Worm (Caenorhabditis elegans) whole organism, L4 larva: ENCODE measurements around the gene T26G10.5.

ENCODE experiments used
- D1046.2 ChIP-seq: fragments of 200-800 bp; sonication (Bioruptor generic); IDR thresholded peaks from 2 replicates; pipeline ENCODE4 v1.3.6; 2022; ENCODE audit warnings: missing genetic modification characterization, missing compliant biosample characterization
- F26F4.8 ChIP-seq: fragments of 200-800 bp; sonication (Bioruptor generic); conservative IDR thresholded peaks from 2 replicates; pipeline ENCODE4 v1.3.6; 2022; ENCODE audit warnings: missing genetic modification characterization, missing compliant biosample characterization
- F44E2.7 ChIP-seq: fragments of 200-800 bp; sonication (Bioruptor generic); IDR thresholded peaks from 2 replicates; pipeline ENCODE4 v2.1.2; 2022; ENCODE audit warnings: missing genetic modification characterization, missing compliant biosample characterization
- R02D3.7 ChIP-seq: fragments of 150-350 bp; sonication (generic microtip); optimal IDR thresholded peaks from 3 replicates; lab custom pipeline; 2014; ENCODE audit warnings: missing biosample characterization, missing genetic modification characterization
- T20F7.1 ChIP-seq: fragments of 200-800 bp; sonication (Bioruptor generic); optimal IDR thresholded peaks from 2 replicates; lab custom pipeline; 2018; ENCODE audit warnings: mild to moderate bottlenecking, missing genetic modification characterization, missing compliant biosample characterization
- aha-1 ChIP-seq: fragments of 150-350 bp; peaks from one replicate; lab custom pipeline; 2014; ENCODE audit warnings: missing biosample characterization, missing genetic modification characterization
- aly-2 ChIP-seq: sonication (generic microtip); optimal IDR thresholded peaks from 2 replicates; lab custom pipeline; 2018; ENCODE audit warnings: missing biosample characterization, missing genetic modification characterization
- arid-1 ChIP-seq: fragments of 200-800 bp; sonication (Bioruptor generic); conservative IDR thresholded peaks from 2 replicates; pipeline ENCODE4 v1.3.6; 2022; ENCODE audit warnings: missing genetic modification reagents, missing genetic modification characterization, missing compliant biosample characterization
- ceh-20 ChIP-seq: fragments of 200-800 bp; sonication (Bioruptor generic); IDR thresholded peaks from 2 replicates; pipeline ENCODE4 v1.3.6; 2022; ENCODE audit warnings: missing genetic modification reagents, missing genetic modification characterization, missing compliant biosample characterization
- ceh-28 ChIP-seq: fragments of 150-350 bp; optimal IDR thresholded peaks from 2 replicates; lab custom pipeline; 2014; ENCODE audit warnings: missing biosample characterization, missing genetic modification reagents, missing genetic modification characterization
- ceh-44 ChIP-seq: fragments of 200-800 bp; sonication (Bioruptor generic); IDR thresholded peaks from 2 replicates; pipeline ENCODE4 v1.3.6; 2022; ENCODE audit warnings: missing genetic modification reagents, missing genetic modification characterization, missing compliant biosample characterization
- ctbp-1 ChIP-seq: fragments of 200-800 bp; sonication (Bioruptor generic); IDR thresholded peaks from 2 replicates; pipeline ENCODE4 v1.3.6; 2022; ENCODE audit warnings: missing genetic modification reagents, missing genetic modification characterization, missing compliant biosample characterization
- daf-16 ChIP-seq, 3 experiments: sonication (generic microtip); optimal IDR thresholded peaks; 2 replicates each; lab custom pipeline; 2016 to 2017; ENCODE audit warnings: missing genetic modification characterization in 3 of 3, missing genetic modification reagents in 3 of 3, mild to moderate bottlenecking in 2 of 3, missing compliant biosample characterization in 2 of 3, missing biosample characterization in 1 of 3, moderate library complexity in 1 of 3
- dmd-6 ChIP-seq: fragments of 200-800 bp; sonication (Bioruptor generic); IDR thresholded peaks from 2 replicates; pipeline ENCODE4 v1.3.6; 2022; ENCODE audit warnings: missing genetic modification reagents, missing genetic modification characterization, missing compliant biosample characterization
- dmd-8 ChIP-seq: fragments of 200-800 bp; sonication (Bioruptor generic); IDR thresholded peaks from 2 replicates; pipeline ENCODE4 v1.3.6; 2022; ENCODE audit warnings: missing genetic modification characterization, missing compliant biosample characterization
- dpl-1 ChIP-seq: fragments of 150-350 bp; optimal IDR thresholded peaks from 2 replicates; lab custom pipeline; 2014; ENCODE audit warnings: missing biosample characterization, missing genetic modification reagents, missing genetic modification characterization
- dve-1 ChIP-seq: sonication (generic microtip); optimal IDR thresholded peaks from 2 replicates; lab custom pipeline; 2017; ENCODE audit warnings: antibody characterized with exemption, mild to moderate bottlenecking, missing genetic modification characterization, missing compliant biosample characterization; ENCODE audit not compliant: insufficient read depth
- egl-43 ChIP-seq: fragments of 200-800 bp; sonication (Bioruptor generic); IDR thresholded peaks from 2 replicates; pipeline ENCODE4 v1.3.6; 2022; ENCODE audit warnings: missing genetic modification reagents, missing genetic modification characterization, missing compliant biosample characterization
- hif-1 ChIP-seq, 2 experiments: sonication (generic microtip); optimal IDR thresholded peaks; 2 replicates each; lab custom pipeline; 2016 to 2017; ENCODE audit warnings: missing compliant biosample characterization in 2 of 2, missing genetic modification characterization in 2 of 2, missing genetic modification reagents in 2 of 2, missing genotype in 2 of 2, mild to moderate bottlenecking in 1 of 2
- hlh-30 ChIP-seq: sonication (generic microtip); optimal IDR thresholded peaks from 2 replicates; lab custom pipeline; 2017; ENCODE audit warnings: antibody characterized with exemption, mild to moderate bottlenecking, missing genetic modification characterization, missing compliant biosample characterization; ENCODE audit not compliant: insufficient read depth
- lin-13 ChIP-seq: fragments of 150-350 bp; optimal IDR thresholded peaks from 2 replicates; lab custom pipeline; 2014; ENCODE audit warnings: missing biosample characterization, missing genetic modification reagents, missing genetic modification characterization
- lin-15B ChIP-seq: fragments of 150-350 bp; sonication (generic microtip); optimal IDR thresholded peaks from 3 replicates; lab custom pipeline; 2014; ENCODE audit warnings: missing biosample characterization, missing genetic modification characterization
- lin-29 ChIP-seq: fragments of 200-800 bp; sonication (Bioruptor generic); IDR thresholded peaks from 2 replicates; pipeline ENCODE4 v1.3.6; 2022; ENCODE audit warnings: missing genetic modification reagents, missing genetic modification characterization, missing compliant biosample characterization
- lin-38 ChIP-seq: fragments of 200-800 bp; sonication (Bioruptor generic); IDR thresholded peaks from 2 replicates; pipeline ENCODE4 v1.3.6; 2022; ENCODE audit warnings: missing genetic modification reagents, missing genetic modification characterization, missing compliant biosample characterization
- lin-39 ChIP-seq: fragments of 150-350 bp; optimal IDR thresholded peaks from 2 replicates; lab custom pipeline; 2014; ENCODE audit warnings: missing biosample characterization, missing genetic modification reagents, missing genetic modification characterization
- lir-3 ChIP-seq: sonication (generic microtip); optimal IDR thresholded peaks from 2 replicates; lab custom pipeline; 2016; ENCODE audit warnings: mild to moderate bottlenecking, missing genetic modification characterization, missing compliant biosample characterization
- madf-9 ChIP-seq: fragments of 200-800 bp; sonication (Bioruptor generic); conservative IDR thresholded peaks from 2 replicates; pipeline ENCODE4 v1.3.6; 2022; ENCODE audit warnings: missing genetic modification reagents, missing genetic modification characterization, missing compliant biosample characterization
- mep-1 ChIP-seq: fragments of 150-350 bp; sonication (generic microtip); optimal IDR thresholded peaks from 3 replicates; lab custom pipeline; 2014; ENCODE audit warnings: missing biosample characterization, missing genetic modification characterization
- mxl-2 ChIP-seq: fragments of 200-800 bp; sonication (Bioruptor generic); conservative IDR thresholded peaks from 2 replicates; pipeline ENCODE4 v1.3.6; 2022; ENCODE audit warnings: missing genetic modification reagents, missing genetic modification characterization, missing compliant biosample characterization
- nhr-102 ChIP-seq: sonication (generic microtip); optimal IDR thresholded peaks from 2 replicates; lab custom pipeline; 2016; ENCODE audit warnings: mild to moderate bottlenecking, missing genetic modification characterization, moderate library complexity, missing compliant biosample characterization
- nhr-28 ChIP-seq: fragments of 150-350 bp; optimal IDR thresholded peaks from 2 replicates; lab custom pipeline; 2014; ENCODE audit warnings: missing biosample characterization, missing genetic modification characterization
- nhr-41 ChIP-seq: fragments of 200-800 bp; sonication (Bioruptor generic); IDR thresholded peaks from 2 replicates; pipeline ENCODE4 v1.3.6; 2022; ENCODE audit warnings: missing genetic modification reagents, missing genetic modification characterization, missing compliant biosample characterization
- nhr-42 ChIP-seq: fragments of 200-800 bp; sonication (Bioruptor generic); IDR thresholded peaks from 2 replicates; pipeline ENCODE4 v1.3.6; 2022; ENCODE audit warnings: missing genetic modification characterization, missing compliant biosample characterization
- nhr-48 ChIP-seq: sonication (generic microtip); optimal IDR thresholded peaks from 2 replicates; lab custom pipeline; 2016; ENCODE audit warnings: mild to moderate bottlenecking, missing genetic modification characterization, missing compliant biosample characterization
- nhr-77 ChIP-seq: fragments of 150-350 bp; optimal IDR thresholded peaks from 2 replicates; lab custom pipeline; 2014; ENCODE audit warnings: missing biosample characterization, missing genetic modification characterization
- pqm-1 ChIP-seq: sonication (generic microtip); optimal IDR thresholded peaks from 2 replicates; lab custom pipeline; 2017; ENCODE audit warnings: missing biosample characterization, missing genetic modification characterization
- rbr-2 ChIP-seq: sonication (generic microtip); optimal IDR thresholded peaks from 2 replicates; lab custom pipeline; 2016; ENCODE audit warnings: missing genotype, missing genetic modification characterization, missing compliant biosample characterization
- saeg-2 ChIP-seq: fragments of 200-800 bp; sonication (Bioruptor generic); IDR thresholded peaks from 2 replicates; pipeline ENCODE4 v1.3.6; 2022; ENCODE audit warnings: missing genetic modification reagents, missing genetic modification characterization, missing compliant biosample characterization
- set-16 ChIP-seq: fragments of 200-800 bp; sonication (Bioruptor generic); IDR thresholded peaks from 2 replicates; pipeline ENCODE4 v1.3.6; 2022; ENCODE audit warnings: missing genetic modification reagents, missing genetic modification characterization, missing compliant biosample characterization
- snpc-1.2 ChIP-seq: fragments of 200-800 bp; sonication (Bioruptor generic); IDR thresholded peaks from 2 replicates; pipeline ENCODE4 v1.3.6; 2022; ENCODE audit warnings: missing genetic modification reagents, missing genetic modification characterization, missing compliant biosample characterization
- tag-97 ChIP-seq: fragments of 200-800 bp; sonication (Bioruptor generic); IDR thresholded peaks from 2 replicates; pipeline ENCODE4 v1.3.6; 2022; ENCODE audit warnings: missing genetic modification characterization, missing compliant biosample characterization
- unc-130 ChIP-seq: sonication (generic microtip); optimal IDR thresholded peaks from 2 replicates; lab custom pipeline; 2016; ENCODE audit warnings: missing genetic modification reagents, missing genetic modification characterization, missing compliant biosample characterization
- zfp-2 ChIP-seq: sonication (generic microtip); optimal IDR thresholded peaks from 2 replicates; lab custom pipeline; 2016; ENCODE audit warnings: mild to moderate bottlenecking, missing genetic modification characterization, missing compliant biosample characterization
- zfp-3 ChIP-seq: fragments of 200-800 bp; sonication (Bioruptor generic); conservative IDR thresholded peaks from 2 replicates; pipeline ENCODE4 v1.3.6; 2022; ENCODE audit warnings: missing genetic modification reagents, missing genetic modification characterization, missing compliant biosample characterization

T26G10.5 gene

ce11 chrIII:9472464-9472863 is 46.3 kb upstream of the T26G10.5 start:
- TF ChIP-seq hlh-30 (no peak), dmd-6 (GFP tag; lab: Robert Waterston, UW) (peak; percentile 19; the same call in 1 of the 2 replicates), dve-1 (tag; lab: Kevin White, UChicago) (no peak), saeg-2 (no peak), R02D3.7 (tag; lab: Kevin White, UChicago) (no peak), F44E2.7 (no peak), lin-15B (tag; lab: Kevin White, UChicago) (no peak), nhr-28 (no peak), daf-16 (GFP tag; optimal IDR thresholded peaks at IDR 0.05; lab: Kevin White, UChicago) (no peak), daf-16 (tag; optimal IDR thresholded peaks at IDR 0.05; lab: Kevin White, UChicago) (peak; percentile 29), T20F7.1 (GFP tag; lab: Kevin White, UChicago) (no peak), pqm-1 (peak; percentile 64)
- TF ChIP-seq, all 104 proteins: peak for 3

- TF ChIP-seq aha-1 (peak; percentile 92), nhr-41 (no peak)
These were observed 45.8 kb upstream of the T26G10.5 start for ce11 chrIII:9471996-9472395.

DNA sequence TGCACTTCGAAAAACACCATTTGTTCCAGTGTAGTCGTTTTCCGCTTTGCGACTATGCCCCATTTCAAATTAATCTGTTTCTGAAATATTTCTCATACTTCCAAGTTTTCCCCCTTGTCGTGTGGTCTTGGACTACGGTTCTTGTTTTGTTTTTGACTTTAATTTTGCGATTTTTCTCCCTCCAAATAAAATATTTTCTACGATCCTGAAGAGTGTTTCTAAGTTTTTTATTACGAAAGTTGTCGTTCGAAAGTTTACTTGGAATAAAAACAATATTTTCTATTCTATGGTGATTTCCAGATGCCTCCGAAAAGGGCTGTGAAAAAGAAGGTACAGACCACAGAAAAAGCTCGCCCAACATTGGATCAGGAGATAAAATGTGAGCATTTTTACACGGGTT is 41.7 kb upstream of the T26G10.5 start, which contains the start of gene tag-342:
Gene tag-342, plus strand, starts transcription at position 301 of the 400 bp plus-strand sequence.
- TF ChIP-seq zfp-2 (no peak), lin-38 (peak; percentile 45; the same call in 1 of the 2 replicates), dmd-8 (GFP tag; lab: Robert Waterston, UW) (no peak)

ce11 chrIII:9467095-9467494 is 40.9 kb upstream of the T26G10.5 start, which contains the start of gene baf-1:
baf-1 (plus strand) TSS chrIII:9467464.
- no peak for TF ChIP-seq dmd-8 (GFP tag; lab: Robert Waterston, UW)
- no peak for TF ChIP-seq tag-97 (GFP tag; lab: Robert Waterston, UW)
- TF ChIP-seq aha-1: peak; percentile 74
- TF ChIP-seq nhr-48 (tag; lab: Kevin White, UChicago): no peak
- no peak for TF ChIP-seq egl-43 (GFP tag; lab: Robert Waterston, UW)
- TF ChIP-seq zfp-2: no peak
- no peak for TF ChIP-seq D1046.2 (GFP tag; lab: Robert Waterston, UW)
- TF ChIP-seq mep-1 (tag; lab: Kevin White, UChicago): peak; percentile 70
- TF ChIP-seq ceh-44 (GFP tag; lab: Robert Waterston, UW): no peak
- TF ChIP-seq dmd-6 (GFP tag; lab: Robert Waterston, UW): no peak
- TF ChIP-seq nhr-28: peak; percentile 34
- TF ChIP-seq F26F4.8 (GFP tag; lab: Robert Waterston, UW): no peak
- TF ChIP-seq unc-130 (GFP tag; lab: Kevin White, UChicago): peak; percentile 57
- TF ChIP-seq ceh-20: no peak
- TF ChIP-seq zfp-3: peak; percentile 31; the same call in 1 of the 2 replicates
- peak; percentile 11 for TF ChIP-seq ceh-28 (tag; lab: Kevin White, UChicago)
- TF ChIP-seq nhr-41: no peak
- peak; percentile 23 for TF ChIP-seq lin-13
- no peak for TF ChIP-seq lin-29 (GFP tag; lab: Robert Waterston, UW)
- TF ChIP-seq nhr-102 (tag; lab: Kevin White, UChicago): peak; percentile 44
- TF ChIP-seq nhr-77 (tag; lab: Kevin White, UChicago): peak; percentile 60
- peak; percentile 70 for TF ChIP-seq dpl-1
- peak in 1 of 2 experiments; percentile 31 for TF ChIP-seq hif-1 (tag; optimal IDR thresholded peaks at IDR 0.05; lab: Kevin White, UChicago)
- TF ChIP-seq nhr-42: no peak
- peak; percentile 58 for TF ChIP-seq rbr-2
- no peak for TF ChIP-seq ctbp-1 (GFP tag; lab: Robert Waterston, UW)
- no peak for TF ChIP-seq aly-2 (tag; lab: Kevin White, UChicago)
- TF ChIP-seq daf-16 (GFP tag; optimal IDR thresholded peaks at IDR 0.05; lab: Kevin White, UChicago): no peak
- peak; percentile 39 for TF ChIP-seq daf-16 (tag; optimal IDR thresholded peaks at IDR 0.05; lab: Kevin White, UChicago)
- TF ChIP-seq T20F7.1 (GFP tag; lab: Kevin White, UChicago): no peak
- no peak for TF ChIP-seq mxl-2
- no peak for TF ChIP-seq set-16
- no peak for TF ChIP-seq madf-9
- TF ChIP-seq arid-1 (GFP tag; lab: Robert Waterston, UW): peak; percentile 55; the same call in 1 of the 2 replicates
- TF ChIP-seq lir-3 (tag; lab: Kevin White, UChicago): no peak
- TF ChIP-seq snpc-1.2 (GFP tag; lab: Robert Waterston, UW): no peak
- TF ChIP-seq hlh-30: peak; percentile 32
- no peak for TF ChIP-seq lin-39 (tag; lab: Kevin White, UChicago)
